Fruit fly (Drosophila melanogaster) whole organism, pupa: ENCODE results near the gene Sgt.

Source experiments
- CG10348 ChIP-seq: fragments of 200-800 bp; sonication (Bioruptor generic); IDR thresholded peaks from 2 replicates; pipeline ENCODE4 v1.3.6; 2022; ENCODE audit warnings: missing biosample characterization, missing genetic modification characterization
- CG32121 ChIP-seq: fragments of 200-800 bp; sonication (Bioruptor generic); IDR thresholded peaks from 2 replicates; pipeline ENCODE4 v1.3.6; 2022; ENCODE audit warnings: missing biosample characterization, missing genetic modification characterization
- CG8301 ChIP-seq: fragments of 200-800 bp; sonication (Bioruptor generic); optimal IDR thresholded peaks from 2 replicates; lab custom pipeline; 2018; ENCODE audit warnings: missing biosample characterization, mild to moderate bottlenecking, missing genetic modification characterization
- D1 ChIP-seq: fragments of 200-800 bp; sonication (Bioruptor generic); optimal IDR thresholded peaks from 2 replicates; lab custom pipeline; 2018; ENCODE audit warnings: missing biosample characterization, mild to moderate bottlenecking, missing genetic modification characterization, moderate library complexity
- EcR ChIP-seq: fragments of 200-800 bp; sonication (Bioruptor generic); optimal IDR thresholded peaks from 3 replicates; lab custom pipeline; 2019; ENCODE audit warnings: missing biosample characterization, missing genetic modification characterization, mild to moderate bottlenecking, moderate library complexity, missing genetic modification reagents
- Ets98B ChIP-seq: fragments of 200-800 bp; sonication (Bioruptor generic); IDR thresholded peaks from 2 replicates; pipeline ENCODE4 v1.3.6; 2022; ENCODE audit warnings: missing biosample characterization, missing genetic modification characterization
- Snoo ChIP-seq: fragments of 200-800 bp; sonication (Bioruptor generic); optimal IDR thresholded peaks from 3 replicates; lab custom pipeline; 2017; ENCODE audit warnings: missing biosample characterization, mild to moderate bottlenecking, missing genetic modification characterization, inconsistent platforms
- rn ChIP-seq: fragments of 200-800 bp; sonication (Bioruptor generic); IDR thresholded peaks from 2 replicates; pipeline ENCODE4 v1.3.6; 2022; ENCODE audit warnings: missing biosample characterization, missing genetic modification characterization

DNA sequence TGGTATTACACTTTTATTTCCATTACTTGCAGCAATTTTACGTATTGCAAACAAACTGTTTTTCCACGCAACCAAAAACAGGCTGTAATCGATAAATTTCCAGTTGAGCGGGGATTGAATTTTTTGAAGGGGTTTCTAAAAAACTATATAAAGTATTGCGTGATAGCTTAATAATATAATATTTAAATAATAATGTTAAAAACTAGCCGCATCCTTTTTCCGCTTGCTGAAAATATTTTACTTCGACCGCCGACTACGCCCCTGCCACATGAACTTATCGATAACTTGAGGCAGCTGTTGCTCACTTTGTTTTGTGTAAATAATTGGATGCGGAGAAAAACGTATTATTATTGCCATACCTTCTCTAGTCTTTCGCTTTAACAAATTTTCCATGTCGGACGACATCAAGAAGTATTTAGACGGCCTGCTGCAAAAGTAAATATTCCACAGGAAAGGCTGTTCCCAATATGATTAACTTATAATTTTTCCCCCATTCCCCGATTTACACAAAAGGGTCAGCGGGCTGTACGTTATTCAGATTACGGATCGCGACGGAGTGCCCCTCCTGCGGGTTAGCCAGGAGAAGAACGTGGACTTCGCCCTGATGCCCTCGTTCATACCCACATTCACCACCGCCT is 9.7 kb downstream of the Sgt start, which contains the start of the genes fws and Lamtor3:
- TF ChIP-seq rn (GFP tag; lab: Robert Waterston, UW), result peak; percentile 99
- TF ChIP-seq EcR (GFP tag; lab: Kevin White, UChicago), result peak; percentile 41
- peak; percentile 99 for TF ChIP-seq Snoo (tag; lab: Kevin White, UChicago)
- TF ChIP-seq CG8301 (tag; lab: Kevin White, UChicago), result peak; percentile 99
- peak; percentile 99 for TF ChIP-seq CG32121 (GFP tag; lab: Robert Waterston, UW)
- peak; percentile 96 for TF ChIP-seq D1 (tag; lab: Kevin White, UChicago)
- TF ChIP-seq Ets98B (GFP tag; lab: Robert Waterston, UW), result peak; percentile 100
- peak; percentile 98 for TF ChIP-seq CG10348 (GFP tag; lab: Robert Waterston, UW)
